Worm (Caenorhabditis elegans) whole organism, mixed stage, embryonic: ENCODE results near the gene F35D11.4.

ENCODE experiments used
- blmp-1 ChIP-seq: fragments of 150-350 bp; optimal IDR thresholded peaks from 2 replicates; lab custom pipeline; 2014; ENCODE audit warnings: missing biosample characterization, missing genetic modification characterization
- ces-1 ChIP-seq: fragments of 150-350 bp; optimal IDR thresholded peaks from 2 replicates; lab custom pipeline; 2014; ENCODE audit warnings: missing biosample characterization, missing genetic modification reagents, missing genetic modification characterization
- drap-1 ChIP-seq: fragments of 200-800 bp; sonication (Bioruptor generic); optimal IDR thresholded peaks from 3 replicates; lab custom pipeline; 2018; ENCODE audit warnings: mild to moderate bottlenecking, missing genetic modification characterization, missing compliant biosample characterization
- mls-2 ChIP-seq: sonication (generic microtip); optimal IDR thresholded peaks from 2 replicates; lab custom pipeline; 2016; ENCODE audit warnings: mild to moderate bottlenecking, missing genetic modification characterization, moderate library complexity, missing compliant biosample characterization
- nhr-28 ChIP-seq: fragments of 150-350 bp; optimal IDR thresholded peaks from 2 replicates; lab custom pipeline; 2014; ENCODE audit warnings: missing biosample characterization, missing genetic modification characterization
- nhr-76 ChIP-seq: sonication (generic microtip); optimal IDR thresholded peaks from 2 replicates; lab custom pipeline; 2017; ENCODE audit warnings: missing biosample characterization, missing genetic modification characterization
- pha-4 ChIP-seq: fragments of 150-350 bp; optimal IDR thresholded peaks from 2 replicates; lab custom pipeline; 2018; ENCODE audit warnings: missing biosample characterization, missing genetic modification reagents, missing genetic modification characterization
- sptf-1 ChIP-seq: sonication (generic microtip); optimal IDR thresholded peaks from 2 replicates; lab custom pipeline; 2017; ENCODE audit warnings: mild to moderate bottlenecking, missing genetic modification characterization, moderate library complexity, missing compliant biosample characterization
- tbx-8 ChIP-seq: fragments of 200-800 bp; sonication (Bioruptor generic); optimal IDR thresholded peaks from 2 replicates; lab custom pipeline; 2018; ENCODE audit warnings: mild to moderate bottlenecking, missing genetic modification characterization, moderate library complexity, missing compliant biosample characterization
- unc-62 ChIP-seq: fragments of 150-350 bp; optimal IDR thresholded peaks from 2 replicates; lab custom pipeline; 2014; ENCODE audit warnings: missing biosample characterization, missing genetic modification reagents, missing genetic modification characterization

DNA sequence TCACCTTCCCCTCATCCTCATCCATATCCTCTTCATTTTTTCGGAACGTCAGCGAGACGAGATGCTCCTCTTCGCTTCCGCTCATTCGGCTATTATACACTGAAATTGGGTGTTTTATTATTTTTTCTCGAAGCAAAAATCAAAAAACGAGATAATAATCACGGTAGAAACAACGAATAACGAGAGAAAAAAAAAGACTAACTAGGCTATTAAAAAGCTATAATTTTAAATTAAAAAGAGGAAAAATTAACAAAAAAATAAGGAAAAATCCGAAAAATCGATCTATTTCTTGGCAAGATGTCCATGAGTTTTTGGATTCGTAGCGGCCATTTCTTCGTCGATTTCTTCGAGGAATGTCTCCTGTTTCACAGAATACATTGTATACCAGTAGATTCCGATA, 2.0 kb upstream of the F35D11.4 start, which contains the start of gene ipla-1:
- TF ChIP-seq sptf-1 (tag; lab: Kevin White, UChicago): no peak
- no peak for TF ChIP-seq ces-1 (GFP tag; lab: Kevin White, UChicago)
- no peak for TF ChIP-seq nhr-28 (tag; lab: Kevin White, UChicago)
- TF ChIP-seq drap-1 (GFP tag; lab: Kevin White, UChicago): no peak
- TF ChIP-seq mls-2 (tag; lab: Kevin White, UChicago): no peak
- no peak for TF ChIP-seq tbx-8 (GFP tag; lab: Kevin White, UChicago)
- TF ChIP-seq blmp-1 (tag; lab: Kevin White, UChicago): no peak
- no peak for TF ChIP-seq pha-4
- TF ChIP-seq nhr-76 (tag; lab: Kevin White, UChicago): no peak
- no peak for TF ChIP-seq unc-62 (GFP tag; lab: Kevin White, UChicago)
